Worm (Caenorhabditis elegans) whole organism, mixed stage, embryonic: Measurements from ENCODE around the gene H06I04.3.

Experiments used
- ceh-39 ChIP-seq: fragments of 150-350 bp; optimal IDR thresholded peaks from 2 replicates; lab custom pipeline; 2014; ENCODE audit warnings: missing biosample characterization, missing genetic modification characterization
- ceh-43 ChIP-seq: fragments of 200-800 bp; sonication (Bioruptor generic); optimal IDR thresholded peaks from 2 replicates; lab custom pipeline; 2018; ENCODE audit warnings: mild to moderate bottlenecking, missing genetic modification characterization, moderate library complexity, missing compliant biosample characterization
- ceh-83 ChIP-seq: fragments of 200-800 bp; sonication (Bioruptor generic); optimal IDR thresholded peaks from 2 replicates; lab custom pipeline; 2018; ENCODE audit warnings: mild to moderate bottlenecking, missing genetic modification characterization, missing compliant biosample characterization
- lsy-2 ChIP-seq: fragments of 150-350 bp; optimal IDR thresholded peaks from 2 replicates; lab custom pipeline; 2014; ENCODE audit warnings: missing biosample characterization, missing genetic modification characterization
- mep-1 ChIP-seq: fragments of 150-350 bp; optimal IDR thresholded peaks from 2 replicates; lab custom pipeline; 2017; ENCODE audit warnings: missing biosample characterization, missing genetic modification reagents, missing genetic modification characterization, inconsistent platforms
- nhr-28 ChIP-seq: fragments of 150-350 bp; optimal IDR thresholded peaks from 2 replicates; lab custom pipeline; 2014; ENCODE audit warnings: missing biosample characterization, missing genetic modification characterization
- unc-62 ChIP-seq: fragments of 150-350 bp; optimal IDR thresholded peaks from 2 replicates; lab custom pipeline; 2014; ENCODE audit warnings: missing biosample characterization, missing genetic modification reagents, missing genetic modification characterization

H06I04.3 gene

DNA sequence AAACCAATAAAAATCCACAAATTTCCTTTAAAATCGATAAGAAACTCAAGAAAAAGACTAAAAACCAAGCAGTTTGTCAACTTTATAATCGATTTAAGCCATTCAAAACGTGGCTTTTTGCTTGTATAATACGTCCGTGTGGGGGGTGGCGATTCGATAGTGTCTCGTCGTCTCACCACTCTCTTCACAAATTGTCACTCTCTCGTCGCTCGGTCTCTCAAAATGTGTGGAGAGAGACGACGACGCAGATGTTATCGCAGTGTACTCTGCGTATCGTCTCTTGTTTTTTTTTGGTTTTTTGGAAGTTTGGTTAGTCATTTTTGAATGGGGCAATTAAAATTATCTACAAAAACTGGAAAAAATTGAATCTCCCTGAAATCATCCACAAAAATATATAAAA, 57.3 kb downstream of the H06I04.3 start:
- TF ChIP-seq ceh-39 (tag; lab: Kevin White, UChicago) (peak; percentile 32), mep-1 (peak; percentile 33), ceh-83 (GFP tag; lab: Kevin White, UChicago) (no peak)

DNA sequence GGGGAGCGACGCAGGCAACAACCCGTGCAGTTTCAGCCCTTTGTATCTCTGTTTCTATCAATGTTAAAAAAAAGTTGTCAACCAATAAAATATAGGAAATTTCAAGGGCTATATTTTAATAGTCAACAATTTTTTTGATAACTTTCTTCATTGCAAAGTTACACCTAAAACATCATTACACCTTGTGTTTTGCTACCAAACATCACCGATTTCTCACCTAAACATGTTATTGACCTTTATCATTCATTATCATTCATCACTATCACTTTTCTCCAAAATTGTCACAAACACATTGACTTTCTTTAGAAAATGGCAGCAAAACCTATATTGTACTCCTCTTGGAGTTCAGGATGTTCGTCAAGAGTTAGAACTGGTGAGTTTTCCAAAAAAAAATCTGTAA, 58.7 kb downstream of the H06I04.3 start, which contains the start of gene Y53G8B.1:
Gene Y53G8B.1, plus strand, starts transcription at position 242 of the 400 bp plus-strand sequence.
- TF ChIP-seq nhr-28: no peak
- TF ChIP-seq unc-62 (GFP tag; lab: Kevin White, UChicago): no peak
- TF ChIP-seq ceh-43: no peak
- TF ChIP-seq lsy-2 (tag; lab: Kevin White, UChicago): no peak
